Worm (Caenorhabditis elegans) whole organism, mixed stage, embryonic: ENCODE results near the gene seu-1.

ENCODE experiments used
- M03D4.4 ChIP-seq: sonication (generic microtip); optimal IDR thresholded peaks from 2 replicates; lab custom pipeline; 2017; ENCODE audit warnings: mild to moderate bottlenecking, missing genetic modification characterization, missing compliant biosample characterization
- blmp-1 ChIP-seq: fragments of 150-350 bp; optimal IDR thresholded peaks from 2 replicates; lab custom pipeline; 2014; ENCODE audit warnings: missing biosample characterization, missing genetic modification characterization
- ceh-83 ChIP-seq: fragments of 200-800 bp; sonication (Bioruptor generic); optimal IDR thresholded peaks from 2 replicates; lab custom pipeline; 2018; ENCODE audit warnings: mild to moderate bottlenecking, missing genetic modification characterization, missing compliant biosample characterization
- cnd-1 ChIP-seq: fragments of 200-800 bp; sonication (Bioruptor generic); optimal IDR thresholded peaks from 2 replicates; lab custom pipeline; 2018; ENCODE audit warnings: mild to moderate bottlenecking, missing genetic modification characterization, missing compliant biosample characterization
- drap-1 ChIP-seq: fragments of 200-800 bp; sonication (Bioruptor generic); optimal IDR thresholded peaks from 3 replicates; lab custom pipeline; 2018; ENCODE audit warnings: mild to moderate bottlenecking, missing genetic modification characterization, missing compliant biosample characterization
- elt-3 ChIP-seq: fragments of 150-350 bp; optimal IDR thresholded peaks from 2 replicates; lab custom pipeline; 2014; ENCODE audit warnings: missing biosample characterization, missing genetic modification characterization
- hlh-1 ChIP-seq: fragments of 150-350 bp; optimal IDR thresholded peaks from 2 replicates; lab custom pipeline; 2014; ENCODE audit warnings: missing biosample characterization, missing genetic modification reagents, missing genetic modification characterization
- lin-13 ChIP-seq: fragments of 150-350 bp; optimal IDR thresholded peaks from 2 replicates; lab custom pipeline; 2014; ENCODE audit warnings: missing biosample characterization, missing genetic modification characterization
- lsy-2 ChIP-seq: fragments of 150-350 bp; optimal IDR thresholded peaks from 2 replicates; lab custom pipeline; 2014; ENCODE audit warnings: missing biosample characterization, missing genetic modification characterization
- nhr-28 ChIP-seq: fragments of 150-350 bp; optimal IDR thresholded peaks from 2 replicates; lab custom pipeline; 2014; ENCODE audit warnings: missing biosample characterization, missing genetic modification characterization
- snpc-4 ChIP-seq: fragments of 150-350 bp; optimal IDR thresholded peaks from 2 replicates; lab custom pipeline; 2014; ENCODE audit warnings: missing biosample characterization, missing genetic modification characterization
- unc-39 ChIP-seq: fragments of 150-350 bp; optimal IDR thresholded peaks from 2 replicates; lab custom pipeline; 2014; ENCODE audit warnings: missing biosample characterization, missing genetic modification characterization
- zip-8 ChIP-seq: fragments of 150-350 bp; optimal IDR thresholded peaks from 2 replicates; lab custom pipeline; 2014; ENCODE audit warnings: missing biosample characterization, missing genetic modification characterization

seu-1 gene

ce11 chrIV:6378398-6378797 is 49.0 kb downstream of the seu-1 start:
- no peak for TF ChIP-seq unc-39 (tag; lab: Kevin White, UChicago)
- TF ChIP-seq M03D4.4 (tag; lab: Kevin White, UChicago), result no peak
- TF ChIP-seq drap-1 (GFP tag; lab: Kevin White, UChicago), result no peak
- no peak for TF ChIP-seq ceh-83
- no peak for TF ChIP-seq nhr-28 (tag; lab: Kevin White, UChicago)
- no peak for TF ChIP-seq hlh-1 (tag; lab: Kevin White, UChicago)
- TF ChIP-seq elt-3 (tag; lab: Kevin White, UChicago), result no peak
- no peak for TF ChIP-seq blmp-1 (tag; lab: Kevin White, UChicago)
- TF ChIP-seq zip-8 (tag; lab: Kevin White, UChicago), result no peak
- no peak for TF ChIP-seq lin-13
- no peak for TF ChIP-seq snpc-4 (tag; lab: Kevin White, UChicago)
- no peak for TF ChIP-seq cnd-1 (tag; lab: Kevin White, UChicago)
- no peak for TF ChIP-seq lsy-2 (tag; lab: Kevin White, UChicago)
